Fruit fly (Drosophila melanogaster) whole organism, embryonic: ENCODE data around the gene Golgin84.

Experiments
- Ada2b ChIP-seq: fragments of 200-800 bp; sonication (Bioruptor generic); IDR thresholded peaks from 2 replicates; pipeline ENCODE4 v1.3.6; 2022; ENCODE audit warnings: missing biosample characterization, missing genetic modification characterization
- CG11247 ChIP-seq: fragments of 200-800 bp; sonication (Bioruptor generic); IDR thresholded peaks from 2 replicates; pipeline ENCODE4 v1.3.6; 2022; ENCODE audit warnings: missing biosample characterization, missing genetic modification characterization
- CG11560 ChIP-seq: fragments of 200-800 bp; sonication (Bioruptor generic); IDR thresholded peaks from 3 replicates; pipeline ENCODE4 v1.3.6; 2022; ENCODE audit warnings: missing biosample characterization, missing genetic modification characterization
- CG12391 ChIP-seq: fragments of 200-800 bp; sonication (Bioruptor generic); optimal IDR thresholded peaks from 3 replicates; lab custom pipeline; 2018; ENCODE audit warnings: missing biosample characterization, mild to moderate bottlenecking, missing genetic modification characterization, moderate library complexity
- CG14667 ChIP-seq: fragments of 200-800 bp; sonication (Bioruptor generic); IDR thresholded peaks from 2 replicates; pipeline ENCODE4 v1.3.6; 2022; ENCODE audit warnings: missing biosample characterization, missing genetic modification characterization
- CG1529 ChIP-seq: fragments of 200-800 bp; sonication (Bioruptor generic); optimal IDR thresholded peaks from 3 replicates; lab custom pipeline; 2018; ENCODE audit warnings: missing biosample characterization, missing genetic modification characterization
- CG15601 ChIP-seq: fragments of 200-800 bp; sonication (Bioruptor generic); optimal IDR thresholded peaks from 3 replicates; lab custom pipeline; 2019; ENCODE audit warnings: missing biosample characterization, mild to moderate bottlenecking, missing genetic modification characterization, moderate library complexity
- CG17361 ChIP-seq: fragments of 200-800 bp; sonication (Bioruptor generic); IDR thresholded peaks from 3 replicates; pipeline ENCODE4 v1.3.6; 2022; ENCODE audit warnings: missing biosample characterization, missing genetic modification characterization
- CG18011 ChIP-seq: fragments of 200-800 bp; sonication (Bioruptor generic); optimal IDR thresholded peaks from 2 replicates; lab custom pipeline; 2017; ENCODE audit warnings: missing biosample characterization, missing genetic modification characterization, mild to moderate bottlenecking, moderate library complexity, missing genotype
- CG18476 ChIP-seq: fragments of 200-800 bp; sonication (Bioruptor generic); optimal IDR thresholded peaks from 2 replicates; lab custom pipeline; 2016; ENCODE audit warnings: missing biosample characterization, mild to moderate bottlenecking, missing genetic modification characterization
- CG18619 ChIP-seq: fragments of 200-800 bp; sonication (Bioruptor generic); optimal IDR thresholded peaks from 3 replicates; lab custom pipeline; 2017; ENCODE audit warnings: missing biosample characterization, mild to moderate bottlenecking, missing genetic modification characterization
- CG31441 ChIP-seq: fragments of 200-800 bp; sonication (Bioruptor generic); IDR thresholded peaks from 2 replicates; pipeline ENCODE4 v1.3.6; 2022; ENCODE audit warnings: missing biosample characterization, missing genetic modification characterization
- CG32532 ChIP-seq: fragments of 200-800 bp; sonication (Bioruptor generic); IDR thresholded peaks from 2 replicates; pipeline ENCODE4 v1.3.6; 2022; ENCODE audit warnings: missing biosample characterization, missing genetic modification characterization
- CG4282 ChIP-seq: fragments of 200-800 bp; sonication (Bioruptor generic); optimal IDR thresholded peaks from 2 replicates; lab custom pipeline; 2016; ENCODE audit warnings: missing biosample characterization, missing genetic modification characterization
- CG6689 ChIP-seq: fragments of 200-800 bp; sonication (Bioruptor generic); IDR thresholded peaks from 2 replicates; pipeline ENCODE4 v1.3.6; 2022; ENCODE audit warnings: missing biosample characterization, missing genetic modification characterization
- CG8359 ChIP-seq: fragments of 200-800 bp; sonication (Bioruptor generic); optimal IDR thresholded peaks from 2 replicates; lab custom pipeline; 2017; ENCODE audit warnings: missing biosample characterization, mild to moderate bottlenecking, missing genetic modification characterization, borderline replicate concordance
- CG9797 ChIP-seq: fragments of 200-800 bp; sonication (Bioruptor generic); optimal IDR thresholded peaks from 3 replicates; lab custom pipeline; 2018; ENCODE audit warnings: missing biosample characterization, mild to moderate bottlenecking, missing genetic modification characterization
- CTCF ChIP-seq: fragments of 200-800 bp; sonication (Bioruptor generic); optimal IDR thresholded peaks from 2 replicates; lab custom pipeline; 2017; ENCODE audit warnings: missing biosample characterization, mild to moderate bottlenecking, missing genetic modification characterization, moderate library complexity
- CoRest ChIP-seq: fragments of 200-800 bp; sonication (Bioruptor generic); optimal IDR thresholded peaks from 3 replicates; lab custom pipeline; 2018; ENCODE audit warnings: missing biosample characterization, mild to moderate bottlenecking, missing genetic modification characterization, moderate library complexity
- Dek ChIP-seq: fragments of 200-800 bp; sonication (Bioruptor generic); optimal IDR thresholded peaks from 3 replicates; lab custom pipeline; 2019; ENCODE audit warnings: missing biosample characterization, mild to moderate bottlenecking, missing genetic modification characterization, moderate library complexity
- Ets65A ChIP-seq: fragments of 200-800 bp; sonication (Bioruptor generic); peaks from one replicate; lab custom pipeline; 2016; ENCODE audit warnings: missing biosample characterization, missing genetic modification characterization
- Jarid2 ChIP-seq: fragments of 200-800 bp; sonication (Bioruptor generic); optimal IDR thresholded peaks from 3 replicates; lab custom pipeline; 2017; ENCODE audit warnings: mild to moderate bottlenecking, missing biosample characterization, missing genetic modification reagents, missing genetic modification characterization
- Myb ChIP-seq: fragments of 200-800 bp; sonication (Bioruptor generic); optimal IDR thresholded peaks from 2 replicates; lab custom pipeline; 2016; ENCODE audit warnings: missing biosample characterization, missing genetic modification characterization
- NFAT ChIP-seq: fragments of 200-800 bp; sonication (Bioruptor generic); IDR thresholded peaks from 2 replicates; pipeline ENCODE4 v1.3.6; 2022; ENCODE audit warnings: missing biosample characterization, missing genetic modification characterization
- Oaz ChIP-seq: fragments of 200-800 bp; sonication (Bioruptor generic); IDR thresholded peaks from 2 replicates; pipeline ENCODE4 v1.3.6; 2022; ENCODE audit warnings: missing biosample characterization, missing genetic modification characterization
- Opbp ChIP-seq: fragments of 200-800 bp; sonication (Bioruptor generic); IDR thresholded peaks from 3 replicates; pipeline ENCODE4 v1.3.6; 2022; ENCODE audit warnings: missing biosample characterization, missing genetic modification characterization; ENCODE audit not compliant: partially characterized antibody
- Scr ChIP-seq: fragments of 200-800 bp; sonication (Bioruptor generic); IDR thresholded peaks from 2 replicates; pipeline ENCODE4 v1.3.6; 2022; ENCODE audit warnings: missing biosample characterization, missing genetic modification characterization; ENCODE audit not compliant: partially characterized antibody
- TFAM ChIP-seq: fragments of 200-800 bp; sonication (Bioruptor generic); optimal IDR thresholded peaks from 2 replicates; lab custom pipeline; 2017; ENCODE audit warnings: missing biosample characterization, missing genetic modification characterization, inconsistent platforms
- Trl ChIP-seq, 3 experiments: fragments of >200 bp in 2 of 3; fragments of 200-800 bp in 1 of 3; sonication (Bioruptor generic) in 1 of 3; optimal IDR thresholded peaks; 2 replicates in 1 of 3; 3 replicates in 2 of 3; lab custom pipeline; 2016 to 2017; ENCODE audit warnings: missing biosample characterization in 1 of 3, missing genetic modification characterization in 1 of 3
- ato ChIP-seq: fragments of 200-800 bp; sonication (Bioruptor generic); IDR thresholded peaks from 2 replicates; pipeline ENCODE4 v1.3.6; 2022; ENCODE audit warnings: missing biosample characterization, missing genetic modification characterization; ENCODE audit not compliant: partially characterized antibody
- croc ChIP-seq: fragments of 200-800 bp; sonication (Bioruptor generic); conservative IDR thresholded peaks from 3 replicates; pipeline ENCODE4 v1.3.6; 2022; ENCODE audit warnings: missing biosample characterization, missing genetic modification characterization
- dysf ChIP-seq: fragments of 200-800 bp; sonication (Bioruptor generic); IDR thresholded peaks from 3 replicates; pipeline ENCODE4 v1.3.6; 2022; ENCODE audit warnings: missing biosample characterization, missing genetic modification characterization
- fru ChIP-seq: fragments of >200 bp; optimal IDR thresholded peaks from 2 replicates; lab custom pipeline; 2017
- hth ChIP-seq: fragments of >200 bp; optimal IDR thresholded peaks from 2 replicates; lab custom pipeline; 2017; ENCODE audit warnings: inconsistent platforms
- kay ChIP-seq: fragments of 200-800 bp; sonication (Bioruptor generic); optimal IDR thresholded peaks from 2 replicates; lab custom pipeline; 2016; ENCODE audit warnings: missing biosample characterization, missing genetic modification characterization
- knrl ChIP-seq: fragments of 200-800 bp; sonication (Bioruptor generic); IDR thresholded peaks from 3 replicates; pipeline ENCODE4 v1.3.6; 2022; ENCODE audit warnings: missing biosample characterization, missing genetic modification characterization; ENCODE audit not compliant: partially characterized antibody
- nerfin-2 ChIP-seq: fragments of 200-800 bp; sonication (Bioruptor generic); IDR thresholded peaks from 2 replicates; pipeline ENCODE4 v1.3.6; 2022; ENCODE audit warnings: missing biosample characterization, missing genetic modification characterization; ENCODE audit not compliant: partially characterized antibody
- odd ChIP-seq: fragments of 200-800 bp; sonication (Bioruptor generic); optimal IDR thresholded peaks from 2 replicates; lab custom pipeline; 2017; ENCODE audit warnings: missing biosample characterization, mild to moderate bottlenecking, missing genetic modification characterization
- onecut ChIP-seq: fragments of 200-800 bp; sonication (Bioruptor generic); IDR thresholded peaks from 2 replicates; pipeline ENCODE4 v1.3.6; 2022; ENCODE audit warnings: missing biosample characterization, missing genetic modification characterization
- pnt ChIP-seq: fragments of 200-800 bp; sonication (Bioruptor generic); optimal IDR thresholded peaks from 3 replicates; lab custom pipeline; 2016; ENCODE audit warnings: missing biosample characterization, missing genetic modification characterization
- run ChIP-seq: fragments of 200-800 bp; sonication (Bioruptor generic); optimal IDR thresholded peaks from 3 replicates; lab custom pipeline; 2018; ENCODE audit warnings: missing biosample characterization, mild to moderate bottlenecking, missing genetic modification characterization
- salm ChIP-seq: fragments of 200-800 bp; sonication (Bioruptor generic); optimal IDR thresholded peaks from 2 replicates; lab custom pipeline; 2018; ENCODE audit warnings: missing biosample characterization, mild to moderate bottlenecking, missing genetic modification characterization
- stwl ChIP-seq: fragments of 200-800 bp; sonication (Bioruptor generic); optimal IDR thresholded peaks from 3 replicates; lab custom pipeline; 2018; ENCODE audit warnings: missing biosample characterization, mild to moderate bottlenecking, missing genetic modification characterization, moderate library complexity
- ttk ChIP-seq: fragments of 200-800 bp; sonication (Bioruptor generic); IDR thresholded peaks from 2 replicates; pipeline ENCODE4 v2.1.2; 2022; ENCODE audit warnings: missing biosample characterization, missing genetic modification characterization
- tup ChIP-seq: fragments of 200-800 bp; sonication (Bioruptor generic); optimal IDR thresholded peaks from 2 replicates; lab custom pipeline; 2016; ENCODE audit warnings: missing biosample characterization, mild to moderate bottlenecking, missing genetic modification characterization, moderate library complexity

Golgin84 gene

DNA sequence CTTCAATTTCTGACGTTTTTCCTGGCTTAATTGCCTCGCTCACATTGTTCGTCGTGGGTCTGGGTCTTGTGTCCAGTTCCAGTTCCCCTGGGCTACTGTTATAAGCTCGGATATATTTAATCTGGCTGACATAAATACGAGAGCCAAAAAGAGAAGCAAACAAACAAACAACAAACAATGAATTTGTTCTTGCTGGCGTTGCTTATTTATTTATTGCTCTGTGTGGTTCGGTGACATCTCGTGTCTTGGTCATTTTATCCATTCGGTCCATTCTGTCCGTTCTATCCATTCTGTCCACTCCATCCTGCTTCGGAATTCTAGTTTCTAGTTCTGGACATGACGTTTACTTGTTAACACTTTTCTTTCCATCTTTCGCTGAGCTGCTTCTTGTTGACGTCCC, 27.2 kb upstream of the Golgin84 start, which contains the start of gene CG17780:
CG17780 (minus strand) TSS at position 101 of the 400 bp plus-strand sequence.
- no peak for TF ChIP-seq Ada2b (GFP tag; lab: Robert Waterston, UW)
- no peak for TF ChIP-seq CG18476 (GFP tag; lab: Kevin White, UChicago)
- no peak for TF ChIP-seq CTCF (GFP tag; lab: Kevin White, UChicago)
- no peak for TF ChIP-seq TFAM (GFP tag; lab: Kevin White, UChicago)
- no peak for TF ChIP-seq hth (lab: Kevin White, UChicago)
- TF ChIP-seq knrl (GFP tag; lab: Robert Waterston, UW), result no peak
- no peak for TF ChIP-seq croc (GFP tag; lab: Robert Waterston, UW)
- no peak for TF ChIP-seq CG1529
- no peak for TF ChIP-seq CG17361 (GFP tag; lab: Robert Waterston, UW)
- TF ChIP-seq stwl, result no peak
- no peak for TF ChIP-seq CG9797 (GFP tag; lab: Kevin White, UChicago)
- no peak for TF ChIP-seq run (tag; lab: Kevin White, UChicago)
- TF ChIP-seq Opbp (GFP tag; lab: Robert Waterston, UW), result no peak
- no peak for TF ChIP-seq dysf
- no peak for TF ChIP-seq CoRest (tag; lab: Kevin White, UChicago)
- TF ChIP-seq CG8359 (GFP tag; lab: Kevin White, UChicago), result no peak
- TF ChIP-seq CG11247 (GFP tag; lab: Robert Waterston, UW), result no peak

dm6 chr3R:24376565-24376964, 18.8 kb upstream of the Golgin84 start, which contains the start of gene CG33342:
TSS of gene CG33342 (plus strand) at chr3R:24376865.
- TF ChIP-seq Ets65A (GFP tag; lab: Kevin White, UChicago) (peak; percentile 10), Oaz (GFP tag; lab: Robert Waterston, UW) (no peak)

DNA sequence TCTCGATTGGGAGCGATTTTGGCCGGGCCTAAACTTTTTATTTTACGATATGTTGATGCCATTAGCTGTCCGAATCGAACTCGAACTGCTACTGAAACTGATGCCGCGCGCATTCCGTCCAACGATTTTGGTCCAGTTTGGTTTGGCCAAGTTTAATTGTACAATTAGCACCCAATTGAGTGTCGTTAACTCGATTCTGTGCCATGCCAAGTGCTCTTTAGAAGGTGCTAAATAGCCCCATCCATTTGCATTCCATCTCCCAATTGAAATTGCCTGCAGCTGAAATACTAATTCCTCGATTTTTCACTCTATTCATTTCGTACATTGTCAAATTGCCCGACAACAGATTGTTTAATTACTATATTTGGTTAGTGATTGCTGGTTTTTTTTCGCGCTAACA, 17.8 kb upstream of the Golgin84 start, which contains the start of gene CG17781:
CG17781 (minus strand) TSS at position 101 of the 400 bp plus-strand sequence.
- TF ChIP-seq Scr (GFP tag; lab: Robert Waterston, UW) (no peak), salm (tag; lab: Kevin White, UChicago) (no peak), NFAT (GFP tag; lab: Robert Waterston, UW) (no peak), CG15601 (tag; lab: Kevin White, UChicago) (no peak), nerfin-2 (GFP tag; lab: Robert Waterston, UW) (no peak), kay (GFP tag; lab: Kevin White, UChicago) (no peak), CG32532 (no peak), odd (GFP tag; lab: Kevin White, UChicago) (no peak)

DNA sequence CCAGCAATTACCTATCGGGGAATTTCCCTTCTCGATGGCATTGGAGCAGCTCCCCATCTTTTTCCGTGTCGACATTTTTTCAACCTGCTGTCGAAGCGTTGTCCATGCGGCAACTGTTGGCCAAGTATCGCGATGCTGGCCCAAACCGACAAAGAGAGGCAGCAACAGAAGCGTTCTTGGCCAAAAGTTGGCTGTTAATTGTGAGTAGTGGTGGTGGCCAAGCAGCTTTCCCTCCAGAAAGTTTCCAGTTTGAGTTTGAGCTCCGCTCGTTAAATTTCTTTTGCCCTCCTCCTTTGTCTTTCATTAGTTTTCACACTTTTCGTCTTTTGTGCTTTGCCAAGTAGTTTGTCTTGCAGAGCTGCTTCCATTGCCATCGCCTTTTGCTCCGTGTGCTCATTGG, 14.9 kb upstream of the Golgin84 start, which contains the start of gene CG17782:
CG17782 (minus strand) TSS at position 101 of the 400 bp plus-strand sequence.
- no peak for TF ChIP-seq tup (GFP tag; lab: Kevin White, UChicago)
- no peak for TF ChIP-seq CG11560 (tag; lab: Robert Waterston, UW)
- no peak for TF ChIP-seq CG12391 (tag; lab: Kevin White, UChicago)
- no peak for TF ChIP-seq CG31441 (GFP tag; lab: Robert Waterston, UW)
- TF ChIP-seq CG18011 (GFP tag; lab: Kevin White, UChicago), result no peak
- no peak for TF ChIP-seq pnt (GFP tag; lab: Kevin White, UChicago)
- TF ChIP-seq Jarid2, result no peak
- no peak for TF ChIP-seq CG18619 (GFP tag; lab: Kevin White, UChicago)
- no peak for TF ChIP-seq Myb
- no peak for TF ChIP-seq ttk (GFP tag; lab: Robert Waterston, UW)
- no peak for TF ChIP-seq Dek (tag; lab: Kevin White, UChicago)
- TF ChIP-seq CG6689 (GFP tag; lab: Robert Waterston, UW), result no peak
- no peak for TF ChIP-seq croc (GFP tag; lab: Robert Waterston, UW)
- no peak for TF ChIP-seq fru (lab: Kevin White, UChicago)
- TF ChIP-seq CG14667, result no peak
- no peak for TF ChIP-seq Trl (optimal IDR thresholded peaks at IDR 0.05; lab: Kevin White, UChicago)
- TF ChIP-seq Trl (GFP tag; optimal IDR thresholded peaks at IDR 0.05; lab: Kevin White, UChicago), result no peak
- no peak for TF ChIP-seq onecut
- no peak for TF ChIP-seq CG32532
- TF ChIP-seq ato (GFP tag; lab: Robert Waterston, UW), result no peak
- TF ChIP-seq CG4282, result no peak
